Fruit fly (Drosophila melanogaster): ENCODE data around the gene CG5194.

Gene CG5194

DNA sequence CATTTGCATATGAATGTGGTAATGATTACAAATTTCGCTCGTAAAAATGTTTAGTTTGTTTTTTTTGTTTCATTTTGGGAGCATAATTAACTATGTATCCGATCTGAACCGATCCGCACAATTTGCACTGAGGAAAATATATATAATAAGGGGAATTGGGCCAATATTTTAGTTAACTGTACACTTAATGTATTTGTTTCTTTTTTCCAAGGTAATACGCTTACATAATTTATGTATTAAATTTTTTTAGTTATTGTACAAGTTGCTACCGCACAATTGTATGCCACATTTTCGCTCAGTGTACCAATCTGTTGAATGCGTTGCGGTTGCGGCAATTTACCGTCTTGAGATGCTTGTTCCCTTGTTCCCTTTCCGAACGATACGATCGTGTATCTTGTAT, 16.0 kb upstream of the CG5194 start (continued):
- peak; percentile 51 for TF ChIP-seq CG4707 (GFP tag; optimal IDR thresholded peaks at IDR 0.05)
- TF ChIP-seq dpn (GFP tag; optimal IDR thresholded peaks at IDR 0.05) = peak; percentile 83 to 87
- TF ChIP-seq fru (optimal IDR thresholded peaks at IDR 0.05) = no peak
- TF ChIP-seq zfh1 (GFP tag; IDR thresholded peaks at IDR 0.05) = peak; percentile 94
- TF ChIP-seq CG12071 (GFP tag; optimal IDR thresholded peaks at IDR 0.05) = peak; percentile 76
- TF ChIP-seq br (optimal IDR thresholded peaks at IDR 0.05) = no peak
- no peak for TF ChIP-seq HmgD (GFP tag; optimal IDR thresholded peaks at IDR 0.05)
- no peak for TF ChIP-seq gfzf (GFP tag; optimal IDR thresholded peaks at IDR 0.05)
- TF ChIP-seq ci (GFP tag; IDR thresholded peaks at IDR 0.05) = peak; percentile 97
- peak; percentile 85 to 88 for TF ChIP-seq Pdp1 (GFP tag; optimal IDR thresholded peaks at IDR 0.05)
- peak; percentile 29 for TF ChIP-seq disco-r (GFP tag; optimal IDR thresholded peaks at IDR 0.05)
- TF ChIP-seq CG10462 (GFP tag; optimal IDR thresholded peaks at IDR 0.05) = peak; percentile 66
- TF ChIP-seq CG2678 (tag; optimal IDR thresholded peaks at IDR 0.05) = peak; percentile 91
- no peak for TF ChIP-seq CG1832 (GFP tag; optimal IDR thresholded peaks at IDR 0.05)
- peak; percentile 60 for TF ChIP-seq CG10147 (GFP tag; optimal IDR thresholded peaks at IDR 0.05)
- peak; percentile 70 for TF ChIP-seq nau (GFP tag; optimal IDR thresholded peaks at IDR 0.05)
- no peak for TF ChIP-seq MTF-1 (GFP tag; optimal IDR thresholded peaks at IDR 0.05; ENCODE audit: borderline replicate concordance)
- no peak for TF ChIP-seq Sin3A (optimal IDR thresholded peaks at IDR 0.05)
- no peak for TF ChIP-seq stwl (tag; optimal IDR thresholded peaks at IDR 0.05)
- TF ChIP-seq PHDP (tag; optimal IDR thresholded peaks at IDR 0.05) = peak; percentile 85
- TF ChIP-seq bigmax (GFP tag; optimal IDR thresholded peaks at IDR 0.05) = no peak
- no peak for TF ChIP-seq sc (optimal IDR thresholded peaks at IDR 0.05)
- peak; percentile 64 for TF ChIP-seq sc (GFP tag; optimal IDR thresholded peaks at IDR 0.05)
- peak; percentile 78 for TF ChIP-seq CG11247 (GFP tag; IDR thresholded peaks at IDR 0.05)
- TF ChIP-seq CG34376 (GFP tag; optimal IDR thresholded peaks at IDR 0.05) = no peak
- TF ChIP-seq CG12744 (GFP tag; optimal IDR thresholded peaks at IDR 0.05) = peak; percentile 65
- TF ChIP-seq CG8944 (GFP tag; optimal IDR thresholded peaks at IDR 0.05) = peak; percentile 75
- peak in 1 of 2 experiments; percentile 86 for TF ChIP-seq bsh (GFP tag; optimal IDR thresholded peaks at IDR 0.05)
- TF ChIP-seq sd (tag; optimal IDR thresholded peaks at IDR 0.05) = peak; percentile 61
- peak; percentile 81 for TF ChIP-seq Hr3 (GFP tag; optimal IDR thresholded peaks at IDR 0.05)
- TF ChIP-seq CG17829 (tag; optimal IDR thresholded peaks at IDR 0.05) = peak; percentile 87
- peak; percentile 57 for TF ChIP-seq twi (tag; optimal IDR thresholded peaks at IDR 0.05)
- peak; percentile 74 for TF ChIP-seq CG5180 (GFP tag; optimal IDR thresholded peaks at IDR 0.05)
- TF ChIP-seq YL-1 (GFP tag; optimal IDR thresholded peaks at IDR 0.05) = no peak
- TF ChIP-seq ro (GFP tag; IDR thresholded peaks at IDR 0.05) = peak; percentile 76
- no peak for TF ChIP-seq CG16813 (GFP tag; IDR thresholded peaks at IDR 0.05; ENCODE audit: partially characterized antibody)
- TF ChIP-seq Adf1 (GFP tag; IDR thresholded peaks at IDR 0.05) = peak; percentile 22; the same call in 1 of the 2 replicates
- TF ChIP-seq CG1529 (GFP tag; optimal IDR thresholded peaks at IDR 0.05) = peak; percentile 74
- peak; percentile 54 for TF ChIP-seq slou (GFP tag; optimal IDR thresholded peaks at IDR 0.05)
- TF ChIP-seq chm (GFP tag; IDR thresholded peaks at IDR 0.05) = peak; percentile 91
- TF ChIP-seq pita (GFP tag; optimal IDR thresholded peaks at IDR 0.05) = no peak
- TF ChIP-seq crol (GFP tag; IDR thresholded peaks at IDR 0.05) = no peak
- TF ChIP-seq Ets65A (GFP tag) = peak; percentile 89
- peak; percentile 50 for TF ChIP-seq zfh2 (GFP tag; optimal IDR thresholded peaks at IDR 0.05)
- TF ChIP-seq CG4360 (GFP tag; IDR thresholded peaks at IDR 0.05) = peak; percentile 58; the same call in 1 of the 2 replicates
- TF ChIP-seq ac (GFP tag; optimal IDR thresholded peaks at IDR 0.05) = peak; percentile 53
- TF ChIP-seq vnd (GFP tag; IDR thresholded peaks at IDR 0.05; ENCODE audit: partially characterized antibody) = no peak
- peak; percentile 56 for TF ChIP-seq odd (GFP tag; optimal IDR thresholded peaks at IDR 0.05)
- peak; percentile 44 for TF ChIP-seq shn (GFP tag; optimal IDR thresholded peaks at IDR 0.05)
- TF ChIP-seq CG10321 (GFP tag; IDR thresholded peaks at IDR 0.05) = peak; percentile 66
- TF ChIP-seq CG11696 (GFP tag; IDR thresholded peaks at IDR 0.05) = peak; percentile 58
- TF ChIP-seq CG8924 (tag; optimal IDR thresholded peaks at IDR 0.05) = peak; percentile 85

All from whole organism, embryonic.